Worm (Caenorhabditis elegans): Measurements from ENCODE around the gene inx-18.

DNA sequence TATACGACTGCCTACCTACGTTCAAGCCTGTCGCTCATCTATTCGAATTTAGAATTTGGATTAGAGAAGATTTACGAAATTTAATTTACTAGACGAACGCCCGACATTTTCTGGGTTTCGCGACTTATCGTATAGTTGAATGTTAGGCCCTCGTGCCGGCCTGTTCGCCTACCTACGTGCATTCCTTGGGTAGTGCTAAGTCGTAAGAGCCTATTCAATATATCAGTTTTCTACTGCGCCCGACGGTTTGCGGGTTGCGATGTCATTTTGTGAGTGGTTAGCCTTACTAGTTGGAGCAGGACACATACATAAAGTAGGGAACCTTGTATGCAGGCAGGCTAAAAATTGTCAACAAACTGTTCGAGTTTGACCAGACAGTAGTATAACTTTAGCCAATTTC, 16.8 kb downstream of the inx-18 start:
- TF ChIP-seq elt-2 (tag; optimal IDR thresholded peaks at IDR 0.05) (no peak), nhr-71 (tag; optimal IDR thresholded peaks at IDR 0.05) (no peak), aha-1 (tag; optimal IDR thresholded peaks at IDR 0.05) (no peak), unc-98 (GFP tag; IDR thresholded peaks at IDR 0.05) (no peak)
